Fruit fly (Drosophila melanogaster) whole organism, embryonic: ENCODE results near the gene CG7556.

Experiments
- CG2116 ChIP-seq: fragments of 200-800 bp; sonication (Bioruptor generic); optimal IDR thresholded peaks from 3 replicates; lab custom pipeline; 2018; ENCODE audit warnings: missing biosample characterization, mild to moderate bottlenecking, missing genetic modification characterization
- NfI ChIP-seq: fragments of 200-800 bp; sonication (Bioruptor generic); optimal IDR thresholded peaks from 3 replicates; lab custom pipeline; 2018; ENCODE audit warnings: missing biosample characterization, mild to moderate bottlenecking, missing genetic modification characterization, moderate library complexity

DNA sequence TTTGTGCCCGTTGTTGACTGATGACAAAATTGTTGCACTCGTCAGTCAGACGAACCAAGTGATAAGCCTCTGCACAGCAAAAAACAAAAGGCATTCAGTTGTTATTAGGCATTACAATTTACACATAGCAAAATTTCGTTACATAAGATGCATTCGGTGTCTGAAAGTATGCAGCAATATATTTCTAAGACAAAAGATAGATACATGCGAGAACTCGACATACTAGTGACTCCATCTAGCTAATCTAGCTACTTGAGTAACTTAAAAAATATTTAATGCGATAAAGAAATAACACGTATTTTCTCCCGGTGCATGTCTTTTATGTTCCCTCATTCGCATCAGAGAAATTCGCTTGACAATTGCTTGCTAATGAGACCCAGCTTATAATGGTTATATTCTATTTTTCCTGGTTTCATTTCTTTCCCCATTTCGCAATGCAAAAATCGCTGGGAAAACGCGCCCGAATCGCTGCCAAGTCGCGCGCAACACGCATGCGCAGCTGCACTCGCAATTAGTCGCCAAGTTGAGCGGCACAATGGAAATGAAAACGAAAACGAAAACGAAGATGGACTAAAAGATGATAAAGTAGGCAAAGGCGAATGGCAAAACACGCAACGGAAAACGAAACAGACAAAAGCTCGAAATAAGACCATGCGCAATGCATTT lies 17.2 kb downstream of the CG7556 start:
- TF ChIP-seq NfI, result no peak
- TF ChIP-seq CG2116, result no peak
